Fruit fly (Drosophila melanogaster) whole organism, adult: ENCODE data around the gene dsx-c73A.

Experiments used
- CG12768 ChIP-seq: fragments of 200-800 bp; sonication (Bioruptor generic); optimal IDR thresholded peaks from 2 replicates; lab custom pipeline; 2017; ENCODE audit warnings: missing biosample characterization, missing genetic modification characterization, mild to moderate bottlenecking, moderate library complexity, missing genetic modification reagents
- CG14711 ChIP-seq: fragments of 200-800 bp; sonication (Bioruptor generic); optimal IDR thresholded peaks from 2 replicates; lab custom pipeline; 2018; ENCODE audit warnings: missing biosample characterization, mild to moderate bottlenecking, missing genetic modification characterization, moderate library complexity
- CG1620 ChIP-seq: fragments of 200-800 bp; sonication (Bioruptor generic); optimal IDR thresholded peaks from 2 replicates; lab custom pipeline; 2016; ENCODE audit warnings: missing biosample characterization, missing genetic modification characterization
- CG5204 ChIP-seq: fragments of 200-800 bp; sonication (Bioruptor generic); optimal IDR thresholded peaks from 2 replicates; lab custom pipeline; 2016; ENCODE audit warnings: missing biosample characterization, missing genetic modification characterization
- CG7045 ChIP-seq: fragments of 200-800 bp; sonication (Bioruptor generic); optimal IDR thresholded peaks from 2 replicates; lab custom pipeline; 2017; ENCODE audit warnings: missing biosample characterization, mild to moderate bottlenecking, missing genetic modification characterization
- Crg-1 ChIP-seq: fragments of 200-800 bp; sonication (Bioruptor generic); optimal IDR thresholded peaks from 2 replicates; lab custom pipeline; 2016; ENCODE audit warnings: missing biosample characterization, missing genetic modification characterization
- Hr96 ChIP-seq: fragments of 200-800 bp; sonication (Bioruptor generic); optimal IDR thresholded peaks from 2 replicates; lab custom pipeline; 2016; ENCODE audit warnings: missing biosample characterization, missing genetic modification characterization
- bab1 ChIP-seq: fragments of 200-800 bp; sonication (Bioruptor generic); optimal IDR thresholded peaks from 3 replicates; lab custom pipeline; 2019; ENCODE audit warnings: missing biosample characterization, mild to moderate bottlenecking, missing genetic modification characterization, moderate library complexity
- cic ChIP-seq: fragments of 200-800 bp; sonication (Bioruptor generic); optimal IDR thresholded peaks from 2 replicates; lab custom pipeline; 2017; ENCODE audit warnings: missing biosample characterization, mild to moderate bottlenecking, missing genetic modification characterization, moderate library complexity
- cnc ChIP-seq, 2 experiments: fragments of >200 bp; optimal IDR thresholded peaks; 2 replicates each; lab custom pipeline; 2017
- kay ChIP-seq: fragments of 200-800 bp; sonication (Bioruptor generic); peaks from one replicate; lab custom pipeline; 2016; ENCODE audit warnings: missing biosample characterization, missing genetic modification characterization, borderline replicate concordance
- pad ChIP-seq: fragments of 200-800 bp; sonication (Bioruptor generic); optimal IDR thresholded peaks from 3 replicates; lab custom pipeline; 2017; ENCODE audit warnings: missing biosample characterization, missing genetic modification characterization, mild to moderate bottlenecking, moderate library complexity, missing genetic modification reagents

dm6 chr3L:16470071-16470470 lies 18.3 kb upstream of the dsx-c73A start:
- TF ChIP-seq CG12768 (GFP tag; lab: Kevin White, UChicago), result no peak
- TF ChIP-seq cnc (optimal IDR thresholded peaks at IDR 0.05; lab: Kevin White, UChicago), result no peak
- no peak for TF ChIP-seq CG1620 (GFP tag; lab: Kevin White, UChicago)
- no peak for TF ChIP-seq bab1 (GFP tag; lab: Kevin White, UChicago)
- TF ChIP-seq CG14711 (tag; lab: Kevin White, UChicago), result no peak
- TF ChIP-seq Hr96, result no peak
- TF ChIP-seq kay (GFP tag; lab: Kevin White, UChicago), result no peak
- TF ChIP-seq cic (GFP tag; lab: Kevin White, UChicago), result no peak
- no peak for TF ChIP-seq CG7045 (GFP tag; lab: Kevin White, UChicago)
- TF ChIP-seq CG5204 (GFP tag; lab: Kevin White, UChicago), result no peak
- TF ChIP-seq Crg-1 (GFP tag; lab: Kevin White, UChicago), result no peak
- no peak for TF ChIP-seq pad (GFP tag; lab: Kevin White, UChicago)
